Worm (Caenorhabditis elegans): Measurements from ENCODE around the gene lbp-8.

DNA sequence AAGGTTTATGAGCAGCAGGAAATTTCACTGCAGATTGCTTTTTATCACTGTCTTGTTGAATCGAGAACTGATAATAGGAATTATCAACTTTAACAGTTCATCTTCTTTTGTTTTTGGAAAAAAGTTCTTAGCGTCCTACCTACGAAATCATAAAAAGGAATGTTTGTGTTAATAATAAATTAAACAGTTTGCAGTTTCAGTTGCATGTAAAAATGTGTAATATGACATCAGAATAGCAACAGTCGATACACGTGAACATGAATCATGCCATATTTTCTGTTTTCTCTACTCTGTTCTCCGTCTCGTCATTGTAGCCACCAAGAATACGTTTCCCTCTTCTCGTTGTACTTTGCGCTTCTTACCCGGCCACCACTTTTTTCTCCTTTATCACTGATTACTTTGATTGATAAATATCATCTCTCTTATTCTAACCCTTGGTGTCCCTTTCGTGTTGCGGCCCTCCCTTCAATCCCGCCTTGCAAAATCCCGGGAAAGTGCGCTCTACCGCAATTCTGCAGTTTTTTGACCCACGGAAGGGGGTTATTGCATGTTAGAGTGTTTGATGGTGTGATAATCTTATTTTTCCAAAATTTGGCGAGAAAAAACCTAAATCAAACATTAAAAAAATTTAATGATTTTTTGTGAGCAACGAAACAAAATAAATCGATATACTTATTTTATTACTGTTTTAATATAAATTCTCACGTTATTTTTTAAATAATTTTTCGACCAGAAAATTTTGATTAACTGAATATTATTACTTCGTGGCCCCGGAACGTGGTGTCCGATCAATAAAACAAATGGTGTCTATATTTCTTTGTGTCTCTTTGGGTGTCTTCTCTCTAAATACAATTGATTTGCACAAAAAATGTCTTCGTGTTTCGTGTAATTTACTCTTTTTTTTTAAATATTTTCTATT lies 2.1 kb downstream of the lbp-8 start, which contains the start of gene sptl-3:
- TF ChIP-seq ahr-1 (tag; optimal IDR thresholded peaks at IDR 0.05): no peak
- TF ChIP-seq pax-1 (tag; optimal IDR thresholded peaks at IDR 0.05): no peak
- TF ChIP-seq unc-86 (tag; optimal IDR thresholded peaks at IDR 0.05): no peak
- TF ChIP-seq odd-2 (tag; optimal IDR thresholded peaks at IDR 0.05): no peak
- TF ChIP-seq fkh-10 (GFP tag; optimal IDR thresholded peaks at IDR 0.05): no peak
- TF ChIP-seq C38D4.7 (GFP tag; optimal IDR thresholded peaks at IDR 0.05): no peak
- no peak for TF ChIP-seq ets-4 (tag; optimal IDR thresholded peaks at IDR 0.05)
- no peak for TF ChIP-seq nhr-11 (tag; optimal IDR thresholded peaks at IDR 0.05)
- no peak for TF ChIP-seq dmd-4 (tag; optimal IDR thresholded peaks at IDR 0.05; ENCODE audit: borderline replicate concordance)
- no peak for TF ChIP-seq ref-2 (tag; optimal IDR thresholded peaks at IDR 0.05)
- TF ChIP-seq T23F11.4 (GFP tag; optimal IDR thresholded peaks at IDR 0.05): no peak
- no peak for TF ChIP-seq hlh-30 (tag; optimal IDR thresholded peaks at IDR 0.05; ENCODE audit: insufficient read depth)
- no peak for TF ChIP-seq nfya-1 (tag; optimal IDR thresholded peaks at IDR 0.05)
